Worm (Caenorhabditis elegans) whole organism, late embryonic: ENCODE measurements around the gene lido-18.

ENCODE experiments used
- ama-1 ChIP-seq: fragments of 150-350 bp; optimal IDR thresholded peaks from 2 replicates; lab custom pipeline; 2014
- ceh-9 ChIP-seq: sonication (generic microtip); optimal IDR thresholded peaks from 2 replicates; lab custom pipeline; 2016; ENCODE audit warnings: mild to moderate bottlenecking, missing genetic modification characterization, inconsistent platforms, missing compliant biosample characterization
- dve-1 ChIP-seq: sonication (generic microtip); optimal IDR thresholded peaks from 2 replicates; lab custom pipeline; 2017; ENCODE audit warnings: antibody characterized with exemption, mild to moderate bottlenecking, missing genetic modification characterization, missing compliant biosample characterization
- ets-4 ChIP-seq: sonication (generic microtip); optimal IDR thresholded peaks from 2 replicates; lab custom pipeline; 2016; ENCODE audit warnings: missing genetic modification characterization, missing compliant biosample characterization
- madf-2 ChIP-seq: sonication (generic microtip); optimal IDR thresholded peaks from 2 replicates; lab custom pipeline; 2017; ENCODE audit warnings: missing genetic modification characterization, missing compliant biosample characterization
- nhr-232 ChIP-seq: sonication (generic microtip); optimal IDR thresholded peaks from 2 replicates; lab custom pipeline; 2016; ENCODE audit warnings: missing genetic modification characterization, missing compliant biosample characterization
- pag-3 ChIP-seq: sonication (generic microtip); optimal IDR thresholded peaks from 2 replicates; lab custom pipeline; 2016; ENCODE audit warnings: missing compliant biosample characterization, missing genetic modification characterization, borderline replicate concordance
- syd-9 ChIP-seq: sonication (generic microtip); optimal IDR thresholded peaks from 2 replicates; lab custom pipeline; 2016; ENCODE audit warnings: mild to moderate bottlenecking, missing genetic modification characterization, moderate library complexity, missing compliant biosample characterization
- tbx-2 ChIP-seq: sonication (generic microtip); optimal IDR thresholded peaks from 2 replicates; lab custom pipeline; 2016; ENCODE audit warnings: missing genetic modification characterization, missing compliant biosample characterization
- unc-86 ChIP-seq: sonication (generic microtip); optimal IDR thresholded peaks from 2 replicates; lab custom pipeline; 2016; ENCODE audit warnings: missing genetic modification characterization, missing compliant biosample characterization
- zip-5 ChIP-seq: sonication (generic microtip); optimal IDR thresholded peaks from 2 replicates; lab custom pipeline; 2016; ENCODE audit warnings: missing genetic modification characterization, missing compliant biosample characterization

DNA sequence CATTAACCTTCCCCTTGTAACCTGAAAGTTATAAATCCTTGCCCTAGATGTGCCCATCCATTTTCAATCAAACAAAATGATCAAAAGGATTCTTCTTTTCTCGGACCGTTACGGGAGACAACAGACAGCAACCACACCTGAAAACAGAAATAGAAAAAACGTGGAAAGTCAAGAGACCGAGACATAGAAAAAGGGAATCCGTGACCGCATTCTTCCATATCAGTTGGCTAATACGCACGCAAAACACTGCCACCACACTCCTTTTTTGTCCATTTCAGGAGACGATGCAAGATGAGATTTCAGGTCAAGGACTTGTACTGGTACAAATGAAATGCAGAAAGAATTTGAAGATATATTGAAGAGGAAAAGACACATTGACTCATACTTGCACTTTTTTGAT, 43.8 kb upstream of the lido-18 start:
- TF ChIP-seq ceh-9 (tag; lab: Kevin White, UChicago) (no peak), zip-5 (no peak), unc-86 (tag; lab: Kevin White, UChicago) (no peak), tbx-2 (tag; lab: Kevin White, UChicago) (no peak), madf-2 (tag; lab: Kevin White, UChicago) (no peak), ama-1 (lab: Kevin White, UChicago) (no peak), dve-1 (no peak), syd-9 (tag; lab: Kevin White, UChicago) (no peak), ets-4 (tag; lab: Kevin White, UChicago) (no peak), nhr-232 (tag; lab: Kevin White, UChicago) (no peak), pag-3 (tag; lab: Kevin White, UChicago) (no peak)
